Worm (Caenorhabditis elegans) whole organism, L1 larva: ENCODE results near the gene abu-12.

Experiments
- C04F5.9 ChIP-seq: sonication (generic microtip); optimal IDR thresholded peaks from 2 replicates; lab custom pipeline; 2016; ENCODE audit warnings: missing genetic modification characterization, missing compliant biosample characterization
- C16A3.4 ChIP-seq: fragments of 150-350 bp; optimal IDR thresholded peaks from 2 replicates; lab custom pipeline; 2014; ENCODE audit warnings: missing biosample characterization, missing genetic modification characterization
- C34B4.2 ChIP-seq: sonication (generic microtip); optimal IDR thresholded peaks from 2 replicates; lab custom pipeline; 2017; ENCODE audit warnings: mild to moderate bottlenecking, missing genetic modification characterization, missing compliant biosample characterization
- F16B12.6 ChIP-seq: fragments of 150-350 bp; optimal IDR thresholded peaks from 2 replicates; lab custom pipeline; 2014; ENCODE audit warnings: missing biosample characterization, missing genetic modification characterization
- Y116A8C.19 ChIP-seq: sonication (generic microtip); optimal IDR thresholded peaks from 2 replicates; lab custom pipeline; 2016; ENCODE audit warnings: missing compliant biosample characterization, missing genetic modification characterization, borderline replicate concordance
- aly-2 ChIP-seq: fragments of 150-350 bp; optimal IDR thresholded peaks from 2 replicates; lab custom pipeline; 2014; ENCODE audit warnings: missing biosample characterization, missing genetic modification characterization
- blmp-1 ChIP-seq: fragments of 150-350 bp; optimal IDR thresholded peaks from 2 replicates; lab custom pipeline; 2014; ENCODE audit warnings: missing biosample characterization, missing genetic modification characterization
- ceh-90 ChIP-seq: sonication (generic microtip); optimal IDR thresholded peaks from 2 replicates; lab custom pipeline; 2016; ENCODE audit warnings: missing genetic modification characterization, missing compliant biosample characterization
- ces-1 ChIP-seq: fragments of 150-350 bp; optimal IDR thresholded peaks from 2 replicates; lab custom pipeline; 2014; ENCODE audit warnings: missing biosample characterization, missing genetic modification reagents, missing genetic modification characterization
- dsc-1 ChIP-seq: sonication (generic microtip); optimal IDR thresholded peaks from 2 replicates; lab custom pipeline; 2016; ENCODE audit warnings: mild to moderate bottlenecking, missing genetic modification characterization, missing compliant biosample characterization
- efl-3 ChIP-seq: fragments of 200-800 bp; sonication (Bioruptor generic); optimal IDR thresholded peaks from 2 replicates; lab custom pipeline; 2018; ENCODE audit warnings: mild to moderate bottlenecking, missing genetic modification characterization, missing compliant biosample characterization
- elt-2 ChIP-seq: sonication (generic microtip); optimal IDR thresholded peaks from 2 replicates; lab custom pipeline; 2016; ENCODE audit warnings: missing genetic modification characterization, mild to moderate bottlenecking, inconsistent platforms, missing compliant biosample characterization, missing genetic modification reagents
- elt-3 ChIP-seq, 6 experiments: fragments of 150-350 bp in 1 of 6; sonication (generic microtip); optimal IDR thresholded peaks; 2 replicates each; lab custom pipeline; 2017 to 2018; ENCODE audit warnings: missing biosample characterization in 6 of 6, missing genetic modification characterization in 6 of 6, inconsistent platforms in 1 of 6
- ets-5 ChIP-seq: fragments of 200-800 bp; sonication (Bioruptor generic); IDR thresholded peaks from 2 replicates; pipeline ENCODE4 v1.3.6; 2022; ENCODE audit warnings: missing genetic modification characterization, missing compliant biosample characterization
- fkh-10 ChIP-seq: sonication (generic microtip); optimal IDR thresholded peaks from 2 replicates; lab custom pipeline; 2017; ENCODE audit warnings: missing biosample characterization, missing genetic modification reagents, missing genetic modification characterization
- fkh-8 ChIP-seq: sonication (generic microtip); optimal IDR thresholded peaks from 2 replicates; lab custom pipeline; 2016; ENCODE audit warnings: mild to moderate bottlenecking, missing genetic modification characterization, missing compliant biosample characterization
- fos-1 ChIP-seq: fragments of 150-350 bp; optimal IDR thresholded peaks from 2 replicates; lab custom pipeline; 2014; ENCODE audit warnings: missing biosample characterization, missing genetic modification characterization
- hlh-4 ChIP-seq: sonication (generic microtip); optimal IDR thresholded peaks from 2 replicates; lab custom pipeline; 2016; ENCODE audit warnings: mild to moderate bottlenecking, missing genetic modification characterization, missing compliant biosample characterization
- lin-13 ChIP-seq: fragments of 150-350 bp; optimal IDR thresholded peaks from 2 replicates; lab custom pipeline; 2014; ENCODE audit warnings: missing biosample characterization, missing genetic modification reagents, missing genetic modification characterization
- lin-14 ChIP-seq: fragments of 200-800 bp; sonication (Bioruptor generic); optimal IDR thresholded peaks from 2 replicates; lab custom pipeline; 2018; ENCODE audit warnings: mild to moderate bottlenecking, missing genetic modification characterization, moderate library complexity, missing compliant biosample characterization
- lin-15B ChIP-seq: fragments of 150-350 bp; sonication (generic microtip); optimal IDR thresholded peaks from 3 replicates; lab custom pipeline; 2014; ENCODE audit warnings: missing biosample characterization, missing genetic modification characterization
- lin-35 ChIP-seq, 2 experiments: fragments of 150-350 bp; optimal IDR thresholded peaks; 2 replicates each; lab custom pipeline; 2014; ENCODE audit warnings: missing biosample characterization in 2 of 2, missing genetic modification characterization in 2 of 2, missing genetic modification reagents in 2 of 2
- mab-9 ChIP-seq: fragments of 200-800 bp; sonication (Bioruptor generic); IDR thresholded peaks from 2 replicates; pipeline ENCODE4 v1.3.6; 2022; ENCODE audit warnings: missing genetic modification reagents, missing genetic modification characterization, missing compliant biosample characterization
- mdl-1 ChIP-seq, 2 experiments: fragments of 150-350 bp; optimal IDR thresholded peaks; 2 replicates each; lab custom pipeline; 2014 to 2017; ENCODE audit warnings: missing biosample characterization in 2 of 2, missing genetic modification characterization in 2 of 2, inconsistent platforms in 1 of 2
- nhr-19 ChIP-seq: fragments of 200-800 bp; sonication (Bioruptor generic); conservative IDR thresholded peaks from 2 replicates; pipeline ENCODE4 v1.3.6; 2022; ENCODE audit warnings: missing genetic modification characterization, missing compliant biosample characterization
- nhr-237 ChIP-seq: fragments of 150-350 bp; optimal IDR thresholded peaks from 2 replicates; lab custom pipeline; 2014; ENCODE audit warnings: missing biosample characterization, missing genetic modification characterization
- nhr-47 ChIP-seq: sonication (generic microtip); optimal IDR thresholded peaks from 2 replicates; lab custom pipeline; 2016; ENCODE audit warnings: mild to moderate bottlenecking, missing genetic modification characterization, moderate library complexity, missing compliant biosample characterization
- nhr-84 ChIP-seq: sonication (generic microtip); optimal IDR thresholded peaks from 2 replicates; lab custom pipeline; 2017; ENCODE audit warnings: missing biosample characterization, missing genetic modification characterization
- nhr-90 ChIP-seq: sonication (generic microtip); optimal IDR thresholded peaks from 2 replicates; lab custom pipeline; 2016; ENCODE audit warnings: mild to moderate bottlenecking, missing genetic modification characterization, missing compliant biosample characterization; ENCODE audit not compliant: poor library complexity
- pqm-1 ChIP-seq: sonication (generic microtip); optimal IDR thresholded peaks from 3 replicates; lab custom pipeline; 2017; ENCODE audit warnings: missing biosample characterization, missing genetic modification characterization
- rnt-1 ChIP-seq: sonication (generic microtip); optimal IDR thresholded peaks from 2 replicates; lab custom pipeline; 2016; ENCODE audit warnings: mild to moderate bottlenecking, missing genetic modification characterization, moderate library complexity, missing compliant biosample characterization
- sptf-1 ChIP-seq: fragments of 150-350 bp; optimal IDR thresholded peaks from 2 replicates; lab custom pipeline; 2014; ENCODE audit warnings: missing biosample characterization, missing genetic modification characterization
- sup-37 ChIP-seq: fragments of 200-800 bp; sonication (Bioruptor generic); optimal IDR thresholded peaks from 2 replicates; lab custom pipeline; 2018; ENCODE audit warnings: mild to moderate bottlenecking, missing genetic modification characterization, missing compliant biosample characterization
- swsn-7 ChIP-seq: sonication (generic microtip); optimal IDR thresholded peaks from 2 replicates; lab custom pipeline; 2016; ENCODE audit warnings: missing genetic modification characterization, missing compliant biosample characterization
- unc-30 ChIP-seq: sonication (generic microtip); optimal IDR thresholded peaks from 2 replicates; lab custom pipeline; 2017; ENCODE audit warnings: missing biosample characterization, missing genetic modification characterization
- unc-62 ChIP-seq: fragments of 150-350 bp; optimal IDR thresholded peaks from 2 replicates; lab custom pipeline; 2014; ENCODE audit warnings: missing biosample characterization, missing genetic modification reagents, missing genetic modification characterization
- vab-15 ChIP-seq: sonication (generic microtip); optimal IDR thresholded peaks from 2 replicates; lab custom pipeline; 2017; ENCODE audit warnings: missing genotype, mild to moderate bottlenecking, missing genetic modification characterization, missing compliant biosample characterization
- zag-1 ChIP-seq: fragments of 150-350 bp; optimal IDR thresholded peaks from 2 replicates; lab custom pipeline; 2014; ENCODE audit warnings: missing biosample characterization, missing genetic modification characterization
- zip-4 ChIP-seq: fragments of 200-800 bp; sonication (Bioruptor generic); optimal IDR thresholded peaks from 2 replicates; lab custom pipeline; 2018; ENCODE audit warnings: mild to moderate bottlenecking, missing genetic modification characterization, moderate library complexity, missing compliant biosample characterization
- ztf-4 ChIP-seq: fragments of 150-350 bp; optimal IDR thresholded peaks from 2 replicates; lab custom pipeline; 2014; ENCODE audit warnings: missing biosample characterization, missing genetic modification characterization

Gene abu-12

DNA sequence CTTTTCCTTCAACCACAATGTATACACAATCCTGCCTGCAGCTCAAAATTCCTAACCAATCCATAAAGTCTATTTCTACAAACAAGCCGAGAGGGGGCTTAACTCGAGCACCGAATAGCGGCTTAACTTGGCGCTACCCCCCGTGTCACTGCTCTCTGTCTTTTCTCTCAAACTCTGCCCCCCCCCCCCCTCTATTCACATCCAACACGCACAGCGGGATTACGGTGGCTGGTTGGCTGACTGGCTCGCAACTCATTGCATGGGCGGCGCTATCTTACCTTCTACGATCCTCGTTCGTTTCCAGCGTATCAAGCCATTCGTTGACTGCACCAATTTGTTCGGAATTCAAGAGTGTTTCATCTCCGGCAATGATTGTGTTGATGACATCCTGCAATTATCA lies 25.8 kb downstream of the abu-12 start:
- TF ChIP-seq dsc-1 (no peak), ets-5 (GFP tag; lab: Robert Waterston, UW) (no peak), mab-9 (0 out of 2 replicates have a peak, but pooled peaks have one; percentile 10), nhr-47 (tag; lab: Kevin White, UChicago) (no peak), Y116A8C.19 (tag; lab: Kevin White, UChicago) (no peak), C04F5.9 (tag; lab: Kevin White, UChicago) (no peak), rnt-1 (tag; lab: Kevin White, UChicago) (no peak)

DNA sequence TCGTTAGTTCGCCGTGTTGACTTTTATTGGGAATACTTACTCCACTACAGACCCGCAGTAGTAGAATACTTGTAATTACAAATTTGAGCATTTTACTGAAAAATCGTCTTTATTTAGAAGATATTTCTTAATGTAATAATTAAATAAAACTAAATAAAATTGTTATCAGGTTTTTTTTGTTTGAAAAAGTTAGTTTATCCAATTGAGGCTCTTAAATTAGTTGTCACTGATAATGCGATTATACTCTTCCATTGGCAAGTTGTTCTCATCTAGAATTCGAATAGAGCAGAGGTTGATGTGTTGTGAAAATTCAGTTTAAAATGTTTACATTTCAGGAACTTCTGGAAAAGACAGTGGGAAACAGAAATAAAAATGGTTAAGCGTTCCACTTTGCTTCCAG lies 31.9 kb downstream of the abu-12 start, which contains the start of gene ZK1193.2:
ZK1193.2 (minus strand) TSS at position 101 of the 400 bp plus-strand sequence.
- no peak for TF ChIP-seq lin-35 (GFP tag; optimal IDR thresholded peaks at IDR 0.05; lab: Kevin White, UChicago)
- TF ChIP-seq nhr-237 (tag; lab: Kevin White, UChicago), result no peak
- no peak for TF ChIP-seq vab-15 (tag; lab: Kevin White, UChicago)
- no peak for TF ChIP-seq fos-1 (tag; lab: Kevin White, UChicago)
- TF ChIP-seq hlh-4 (tag; lab: Kevin White, UChicago), result no peak
- no peak for TF ChIP-seq lin-13
- TF ChIP-seq mdl-1 (tag; optimal IDR thresholded peaks at IDR 0.05; lab: Kevin White, UChicago), result no peak
- no peak for TF ChIP-seq zip-4 (GFP tag; lab: Kevin White, UChicago)

DNA sequence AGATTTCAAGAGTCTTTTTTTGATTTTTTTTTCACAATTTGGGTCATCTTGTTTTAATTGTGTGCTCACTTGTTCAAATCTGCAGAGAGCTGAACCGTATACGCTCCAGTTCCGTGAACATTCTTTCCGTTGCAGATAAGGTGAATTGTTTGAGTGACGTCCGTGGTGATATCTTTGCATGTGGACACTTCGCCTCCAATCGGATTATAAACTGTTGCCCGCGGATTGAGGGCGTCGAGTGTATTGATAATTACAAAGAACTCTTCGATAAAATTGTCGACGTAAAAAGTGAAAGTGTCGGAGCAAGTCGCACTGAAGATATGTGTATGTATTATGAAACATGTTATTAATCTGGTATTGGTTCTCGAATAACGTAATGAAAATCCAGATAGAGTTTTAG lies 33.7 kb downstream of the abu-12 start:
- TF ChIP-seq elt-2 (tag; lab: Kevin White, UChicago) (peak; percentile 57), lin-15B (tag; lab: Kevin White, UChicago) (no peak)

DNA sequence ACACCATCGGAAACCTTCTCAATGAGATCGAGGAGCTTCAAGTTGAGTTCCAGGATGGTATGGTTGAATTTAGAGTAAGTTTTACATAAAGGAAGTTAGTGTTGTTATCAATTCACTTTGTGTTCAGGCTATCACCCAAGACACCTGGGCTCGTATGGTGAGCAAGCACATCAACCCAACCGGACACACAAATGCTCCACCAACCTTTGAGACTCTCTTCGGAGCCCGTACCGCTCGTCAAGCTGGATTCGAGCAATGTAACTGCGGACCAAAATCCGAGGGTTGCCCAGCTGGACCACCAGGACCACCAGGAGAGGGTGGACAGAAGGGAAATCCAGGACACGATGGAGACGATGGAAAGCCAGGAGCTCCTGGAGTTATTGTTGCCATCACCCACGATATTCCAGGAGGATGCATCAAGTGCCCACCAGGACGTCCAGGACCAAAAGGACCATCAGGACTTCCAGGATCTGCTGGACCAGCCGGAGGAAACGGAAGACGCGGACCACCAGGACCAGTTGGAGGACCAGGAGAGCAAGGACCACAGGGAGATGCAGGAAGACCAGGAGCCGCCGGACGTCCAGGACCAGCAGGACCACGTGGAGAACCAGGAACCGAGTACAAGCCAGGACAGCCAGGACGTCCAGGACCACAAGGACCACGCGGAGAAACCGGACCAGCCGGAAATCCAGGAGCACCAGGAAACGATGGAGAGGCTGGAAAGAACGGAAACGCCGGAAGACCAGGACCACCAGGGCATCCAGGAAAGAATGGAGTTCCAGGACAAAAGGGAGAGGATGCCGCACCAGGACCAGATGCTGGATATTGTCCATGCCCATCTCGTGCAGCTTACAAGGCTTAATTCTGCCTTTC lies 35.4 kb downstream of the abu-12 start:
- TF ChIP-seq blmp-1 (tag; lab: Kevin White, UChicago) (no peak), pqm-1 (tag; lab: Kevin White, UChicago) (no peak), unc-62 (GFP tag; lab: Kevin White, UChicago) (no peak), fkh-10 (GFP tag; lab: Kevin White, UChicago) (no peak), unc-30 (tag; lab: Kevin White, UChicago) (no peak), rnt-1 (tag; lab: Kevin White, UChicago) (no peak), C34B4.2 (tag; lab: Kevin White, UChicago) (no peak), ces-1 (GFP tag; lab: Kevin White, UChicago) (no peak), nhr-84 (no peak), zag-1 (tag; lab: Kevin White, UChicago) (no peak), fkh-8 (no peak), F16B12.6 (tag; lab: Kevin White, UChicago) (no peak), ceh-90 (tag; lab: Kevin White, UChicago) (no peak), sup-37 (GFP tag; lab: Kevin White, UChicago) (no peak), swsn-7 (tag; lab: Kevin White, UChicago) (no peak)
- TF ChIP-seq, all 84 proteins: peak for 0

DNA sequence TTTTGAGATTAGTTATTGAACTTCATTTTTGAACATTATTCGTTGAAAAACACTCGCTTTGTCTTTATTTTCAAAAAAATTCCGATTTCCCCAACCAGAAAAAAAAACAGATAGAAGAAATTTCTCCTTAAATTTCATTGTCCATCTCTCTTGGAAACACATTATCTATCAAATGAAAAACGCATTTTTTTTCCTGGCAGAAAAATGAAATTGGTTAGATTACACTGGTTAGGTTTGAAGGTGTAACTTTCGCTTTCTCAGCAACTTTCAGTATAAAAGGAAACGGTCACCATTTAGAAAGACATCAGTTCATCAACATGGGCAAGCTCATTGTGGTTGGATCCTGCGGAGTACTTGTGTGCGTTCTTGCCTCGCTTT lies 36.0 kb downstream of the abu-12 start, which contains the start of gene col-19:
col-19 (plus strand) TSS at position 301 of the 378 bp plus-strand sequence.
- no peak for TF ChIP-seq efl-3 (GFP tag; lab: Kevin White, UChicago)
- TF ChIP-seq ztf-4 (tag; lab: Kevin White, UChicago), result no peak
- TF ChIP-seq sptf-1 (tag; lab: Kevin White, UChicago), result no peak
- no peak for TF ChIP-seq nhr-90
- TF ChIP-seq swsn-7 (tag; lab: Kevin White, UChicago), result no peak
- no peak for TF ChIP-seq aly-2
- no peak for TF ChIP-seq hlh-4 (tag; lab: Kevin White, UChicago)
- TF ChIP-seq lin-13, result no peak
- no peak for TF ChIP-seq elt-3 (tag; optimal IDR thresholded peaks at IDR 0.05; lab: Kevin White, UChicago)
- no peak for TF ChIP-seq lin-14 (GFP tag; lab: Kevin White, UChicago)
- TF ChIP-seq sup-37 (GFP tag; lab: Kevin White, UChicago), result no peak
- TF ChIP-seq unc-30 (tag; lab: Kevin White, UChicago), result no peak
- TF ChIP-seq C16A3.4 (tag; lab: Kevin White, UChicago), result no peak
- TF ChIP-seq nhr-19 (GFP tag; lab: Robert Waterston, UW), result no peak
